Worm (Caenorhabditis elegans) whole organism, L1 larva: ENCODE results near the gene F16G10.7.

ENCODE experiments used
- Y116A8C.19 ChIP-seq: sonication (generic microtip); optimal IDR thresholded peaks from 2 replicates; lab custom pipeline; 2016; ENCODE audit warnings: missing compliant biosample characterization, missing genetic modification characterization, borderline replicate concordance
- alr-1 ChIP-seq: fragments of 200-800 bp; sonication (Bioruptor generic); optimal IDR thresholded peaks from 2 replicates; lab custom pipeline; 2018; ENCODE audit warnings: borderline replicate concordance, mild to moderate bottlenecking, missing genetic modification characterization, missing compliant biosample characterization
- fos-1 ChIP-seq: fragments of 150-350 bp; optimal IDR thresholded peaks from 2 replicates; lab custom pipeline; 2014; ENCODE audit warnings: missing biosample characterization, missing genetic modification characterization
- hlh-17 ChIP-seq: fragments of 200-800 bp; sonication (Bioruptor generic); optimal IDR thresholded peaks from 2 replicates; lab custom pipeline; 2018; ENCODE audit warnings: missing genetic modification characterization, mild to moderate bottlenecking, missing compliant biosample characterization, moderate library complexity, borderline replicate concordance
- hpl-2 ChIP-seq: fragments of 150-350 bp; optimal IDR thresholded peaks from 2 replicates; lab custom pipeline; 2014; ENCODE audit warnings: missing biosample characterization, missing genetic modification reagents, missing genetic modification characterization
- lin-35 ChIP-seq, 2 experiments: fragments of 150-350 bp; optimal IDR thresholded peaks; 2 replicates each; lab custom pipeline; 2014; ENCODE audit warnings: missing biosample characterization in 2 of 2, missing genetic modification characterization in 2 of 2, missing genetic modification reagents in 2 of 2
- lin-39 ChIP-seq: fragments of 150-350 bp; optimal IDR thresholded peaks from 2 replicates; lab custom pipeline; 2014; ENCODE audit warnings: missing biosample characterization, missing genetic modification reagents, missing genetic modification characterization
- mdl-1 ChIP-seq, 2 experiments: fragments of 150-350 bp; optimal IDR thresholded peaks; 2 replicates each; lab custom pipeline; 2014 to 2017; ENCODE audit warnings: missing biosample characterization in 2 of 2, missing genetic modification characterization in 2 of 2, inconsistent platforms in 1 of 2
- nhr-11 ChIP-seq: fragments of 150-350 bp; optimal IDR thresholded peaks from 2 replicates; lab custom pipeline; 2014; ENCODE audit warnings: missing biosample characterization, missing genetic modification characterization
- nhr-77 ChIP-seq: fragments of 150-350 bp; optimal IDR thresholded peaks from 2 replicates; lab custom pipeline; 2014; ENCODE audit warnings: missing biosample characterization, missing genetic modification characterization
- pag-3 ChIP-seq: sonication (generic microtip); optimal IDR thresholded peaks from 2 replicates; lab custom pipeline; 2017; ENCODE audit warnings: missing genetic modification characterization, mild to moderate bottlenecking, missing compliant biosample characterization, antibody characterized with exemption, borderline replicate concordance; ENCODE audit not compliant: insufficient read depth
- tbx-2 ChIP-seq: sonication (generic microtip); optimal IDR thresholded peaks from 2 replicates; lab custom pipeline; 2016; ENCODE audit warnings: missing genetic modification characterization, missing compliant biosample characterization
- unc-62 ChIP-seq: fragments of 150-350 bp; optimal IDR thresholded peaks from 2 replicates; lab custom pipeline; 2014; ENCODE audit warnings: missing biosample characterization, missing genetic modification reagents, missing genetic modification characterization

- TF ChIP-seq lin-35 (GFP tag; optimal IDR thresholded peaks at IDR 0.05; lab: Kevin White, UChicago): no peak
- no peak for TF ChIP-seq Y116A8C.19
- TF ChIP-seq fos-1 (tag; lab: Kevin White, UChicago): no peak
- no peak for TF ChIP-seq nhr-11
- TF ChIP-seq mdl-1 (tag; optimal IDR thresholded peaks at IDR 0.05; lab: Kevin White, UChicago): no peak
- no peak for TF ChIP-seq unc-62 (GFP tag; lab: Kevin White, UChicago)
- TF ChIP-seq alr-1 (tag; lab: Kevin White, UChicago): no peak
- TF ChIP-seq tbx-2 (tag; lab: Kevin White, UChicago): no peak
- no peak for TF ChIP-seq hpl-2
- no peak for TF ChIP-seq lin-39 (tag; lab: Kevin White, UChicago)
- TF ChIP-seq nhr-77 (tag; lab: Kevin White, UChicago): no peak
- no peak for TF ChIP-seq pag-3 (tag; lab: Kevin White, UChicago)
- no peak for TF ChIP-seq hlh-17 (GFP tag; lab: Kevin White, UChicago)
Measured at ce11 chrII:2372090-2372489, 8.0 kb downstream of the F16G10.7 start, which contains the start of gene F16G10.3.
